Worm (Caenorhabditis elegans) whole organism, L1 larva: ENCODE results near the gene Y50E8A.22.

ENCODE experiments used
- C16A3.4 ChIP-seq: fragments of 150-350 bp; optimal IDR thresholded peaks from 2 replicates; lab custom pipeline; 2014; ENCODE audit warnings: missing biosample characterization, missing genetic modification characterization
- C34B4.2 ChIP-seq: sonication (generic microtip); optimal IDR thresholded peaks from 2 replicates; lab custom pipeline; 2017; ENCODE audit warnings: mild to moderate bottlenecking, missing genetic modification characterization, missing compliant biosample characterization
- F16B12.6 ChIP-seq: fragments of 150-350 bp; optimal IDR thresholded peaks from 2 replicates; lab custom pipeline; 2014; ENCODE audit warnings: missing biosample characterization, missing genetic modification characterization
- Y116A8C.19 ChIP-seq: sonication (generic microtip); optimal IDR thresholded peaks from 2 replicates; lab custom pipeline; 2016; ENCODE audit warnings: missing compliant biosample characterization, missing genetic modification characterization, borderline replicate concordance
- ama-1 ChIP-seq: fragments of 150-350 bp; optimal IDR thresholded peaks from 2 replicates; lab custom pipeline; 2014
- blmp-1 ChIP-seq: fragments of 150-350 bp; optimal IDR thresholded peaks from 2 replicates; lab custom pipeline; 2014; ENCODE audit warnings: missing biosample characterization, missing genetic modification characterization
- ceh-82 ChIP-seq, 3 experiments: fragments of 150-350 bp in 1 of 3; sonication (generic microtip) in 2 of 3; optimal IDR thresholded peaks; 2 replicates each; lab custom pipeline; 2014 to 2017; ENCODE audit warnings: missing biosample characterization in 3 of 3, missing genetic modification characterization in 3 of 3
- ces-1 ChIP-seq: fragments of 150-350 bp; optimal IDR thresholded peaks from 2 replicates; lab custom pipeline; 2014; ENCODE audit warnings: missing biosample characterization, missing genetic modification reagents, missing genetic modification characterization
- dpl-1 ChIP-seq, 3 experiments: fragments of 150-350 bp in 2 of 3; sonication (generic microtip) in 1 of 3; optimal IDR thresholded peaks; 2 replicates each; lab custom pipeline; 2014 to 2017; ENCODE audit warnings: missing biosample characterization in 3 of 3, missing genetic modification characterization in 3 of 3, missing genetic modification reagents in 3 of 3
- efl-1 ChIP-seq, 4 experiments: fragments of 150-350 bp; optimal IDR thresholded peaks in 3 of 4; peaks in 1 of 4; 1 replicate in 1 of 4; 2 replicates in 3 of 4; lab custom pipeline; 2014; ENCODE audit warnings: missing biosample characterization in 2 of 4, missing genetic modification characterization in 2 of 4, missing genetic modification reagents in 2 of 4
- egl-27 ChIP-seq, 2 experiments: fragments of 150-350 bp in 1 of 2; sonication (generic microtip); optimal IDR thresholded peaks; 3 replicates each; lab custom pipeline; 2017 to 2018; ENCODE audit warnings: missing biosample characterization in 2 of 2, missing genetic modification characterization in 2 of 2, missing genetic modification reagents in 2 of 2
- elt-3 ChIP-seq, 6 experiments: fragments of 150-350 bp in 1 of 6; sonication (generic microtip); optimal IDR thresholded peaks; 2 replicates each; lab custom pipeline; 2017 to 2018; ENCODE audit warnings: missing biosample characterization in 6 of 6, missing genetic modification characterization in 6 of 6, inconsistent platforms in 1 of 6
- ets-5 ChIP-seq: fragments of 200-800 bp; sonication (Bioruptor generic); IDR thresholded peaks from 2 replicates; pipeline ENCODE4 v1.3.6; 2022; ENCODE audit warnings: missing genetic modification characterization, missing compliant biosample characterization
- fkh-4 ChIP-seq: sonication (generic microtip); optimal IDR thresholded peaks from 2 replicates; lab custom pipeline; 2016; ENCODE audit warnings: missing compliant biosample characterization, missing genetic modification characterization, borderline replicate concordance
- fos-1 ChIP-seq: fragments of 150-350 bp; optimal IDR thresholded peaks from 2 replicates; lab custom pipeline; 2014; ENCODE audit warnings: missing biosample characterization, missing genetic modification characterization
- hlh-17 ChIP-seq: fragments of 200-800 bp; sonication (Bioruptor generic); optimal IDR thresholded peaks from 2 replicates; lab custom pipeline; 2018; ENCODE audit warnings: missing genetic modification characterization, mild to moderate bottlenecking, missing compliant biosample characterization, moderate library complexity, borderline replicate concordance
- hpl-2 ChIP-seq: fragments of 150-350 bp; optimal IDR thresholded peaks from 2 replicates; lab custom pipeline; 2014; ENCODE audit warnings: missing biosample characterization, missing genetic modification reagents, missing genetic modification characterization
- isw-1 ChIP-seq: fragments of 200-800 bp; sonication (Bioruptor generic); IDR thresholded peaks from 2 replicates; pipeline ENCODE4 v1.3.6; 2022; ENCODE audit warnings: missing genetic modification characterization, missing compliant biosample characterization
- lin-14 ChIP-seq: fragments of 200-800 bp; sonication (Bioruptor generic); optimal IDR thresholded peaks from 2 replicates; lab custom pipeline; 2018; ENCODE audit warnings: mild to moderate bottlenecking, missing genetic modification characterization, moderate library complexity, missing compliant biosample characterization
- lin-15B ChIP-seq: fragments of 150-350 bp; sonication (generic microtip); optimal IDR thresholded peaks from 3 replicates; lab custom pipeline; 2014; ENCODE audit warnings: missing biosample characterization, missing genetic modification characterization
- lin-35 ChIP-seq, 2 experiments: fragments of 150-350 bp; optimal IDR thresholded peaks; 2 replicates each; lab custom pipeline; 2014; ENCODE audit warnings: missing biosample characterization in 2 of 2, missing genetic modification characterization in 2 of 2, missing genetic modification reagents in 2 of 2
- lin-39 ChIP-seq: fragments of 150-350 bp; optimal IDR thresholded peaks from 2 replicates; lab custom pipeline; 2014; ENCODE audit warnings: missing biosample characterization, missing genetic modification reagents, missing genetic modification characterization
- lsy-2 ChIP-seq, 2 experiments: fragments of 150-350 bp; optimal IDR thresholded peaks; 2 replicates each; lab custom pipeline; 2014; ENCODE audit warnings: missing biosample characterization in 2 of 2, missing genetic modification characterization in 2 of 2
- mdl-1 ChIP-seq, 2 experiments: fragments of 150-350 bp; optimal IDR thresholded peaks; 2 replicates each; lab custom pipeline; 2014 to 2017; ENCODE audit warnings: missing biosample characterization in 2 of 2, missing genetic modification characterization in 2 of 2, inconsistent platforms in 1 of 2
- mep-1 ChIP-seq: fragments of 150-350 bp; optimal IDR thresholded peaks from 2 replicates; lab custom pipeline; 2014; ENCODE audit warnings: missing biosample characterization, missing genetic modification characterization
- nhr-11 ChIP-seq: fragments of 150-350 bp; optimal IDR thresholded peaks from 2 replicates; lab custom pipeline; 2014; ENCODE audit warnings: missing biosample characterization, missing genetic modification characterization
- nhr-19 ChIP-seq: fragments of 200-800 bp; sonication (Bioruptor generic); conservative IDR thresholded peaks from 2 replicates; pipeline ENCODE4 v1.3.6; 2022; ENCODE audit warnings: missing genetic modification characterization, missing compliant biosample characterization
- nhr-20 ChIP-seq: sonication (generic microtip); optimal IDR thresholded peaks from 2 replicates; lab custom pipeline; 2016; ENCODE audit warnings: mild to moderate bottlenecking, missing genetic modification characterization, missing compliant biosample characterization
- nhr-47 ChIP-seq: sonication (generic microtip); optimal IDR thresholded peaks from 2 replicates; lab custom pipeline; 2016; ENCODE audit warnings: mild to moderate bottlenecking, missing genetic modification characterization, moderate library complexity, missing compliant biosample characterization
- nhr-77 ChIP-seq: fragments of 150-350 bp; optimal IDR thresholded peaks from 2 replicates; lab custom pipeline; 2014; ENCODE audit warnings: missing biosample characterization, missing genetic modification characterization
- nhr-90 ChIP-seq: sonication (generic microtip); optimal IDR thresholded peaks from 2 replicates; lab custom pipeline; 2016; ENCODE audit warnings: mild to moderate bottlenecking, missing genetic modification characterization, missing compliant biosample characterization; ENCODE audit not compliant: poor library complexity
- rnt-1 ChIP-seq: sonication (generic microtip); optimal IDR thresholded peaks from 2 replicates; lab custom pipeline; 2016; ENCODE audit warnings: mild to moderate bottlenecking, missing genetic modification characterization, moderate library complexity, missing compliant biosample characterization
- skn-1 ChIP-seq: fragments of 150-350 bp; optimal IDR thresholded peaks from 2 replicates; lab custom pipeline; 2014; ENCODE audit warnings: missing biosample characterization, missing genetic modification characterization
- snu-23 ChIP-seq: sonication (generic microtip); optimal IDR thresholded peaks from 2 replicates; lab custom pipeline; 2016; ENCODE audit warnings: missing genetic modification characterization, missing compliant biosample characterization
- unc-130 ChIP-seq: fragments of 150-350 bp; optimal IDR thresholded peaks from 2 replicates; lab custom pipeline; 2017; ENCODE audit warnings: missing biosample characterization, missing genetic modification characterization, inconsistent platforms
- unc-30 ChIP-seq: sonication (generic microtip); optimal IDR thresholded peaks from 2 replicates; lab custom pipeline; 2017; ENCODE audit warnings: missing biosample characterization, missing genetic modification characterization
- unc-62 ChIP-seq: fragments of 150-350 bp; optimal IDR thresholded peaks from 2 replicates; lab custom pipeline; 2014; ENCODE audit warnings: missing biosample characterization, missing genetic modification reagents, missing genetic modification characterization
- unc-86 ChIP-seq: sonication (generic microtip); optimal IDR thresholded peaks from 2 replicates; lab custom pipeline; 2016; ENCODE audit warnings: missing genetic modification characterization, missing compliant biosample characterization
- vab-15 ChIP-seq: sonication (generic microtip); optimal IDR thresholded peaks from 2 replicates; lab custom pipeline; 2017; ENCODE audit warnings: missing genotype, mild to moderate bottlenecking, missing genetic modification characterization, missing compliant biosample characterization
- xbp-1 ChIP-seq: sonication (generic microtip); optimal IDR thresholded peaks from 2 replicates; lab custom pipeline; 2016; ENCODE audit warnings: missing genetic modification characterization, missing compliant biosample characterization
- zag-1 ChIP-seq: fragments of 150-350 bp; optimal IDR thresholded peaks from 2 replicates; lab custom pipeline; 2014; ENCODE audit warnings: missing biosample characterization, missing genetic modification characterization
- ztf-11 ChIP-seq, 2 experiments: sonication (generic microtip); optimal IDR thresholded peaks; 2 replicates each; lab custom pipeline; 2016 to 2017; ENCODE audit warnings: missing genetic modification characterization in 2 of 2, missing biosample characterization in 1 of 2, missing compliant biosample characterization in 1 of 2

Gene Y50E8A.22

ce11 chrV:14744824-14745223 lies 4.1 kb downstream of the Y50E8A.22 start:
- TF ChIP-seq mep-1 (tag; lab: Kevin White, UChicago) (no peak), Y116A8C.19 (tag; lab: Kevin White, UChicago) (no peak), snu-23 (GFP tag; lab: Kevin White, UChicago) (no peak), unc-30 (no peak), isw-1 (GFP tag; lab: Robert Waterston, UW) (no peak), ama-1 (lab: Kevin White, UChicago) (no peak), mdl-1 (tag; optimal IDR thresholded peaks at IDR 0.05; lab: Kevin White, UChicago) (no peak), unc-62 (no peak), ets-5 (GFP tag; lab: Robert Waterston, UW) (no peak), egl-27 (tag; optimal IDR thresholded peaks at IDR 0.05; lab: Kevin White, UChicago) (no peak), nhr-90 (tag; lab: Kevin White, UChicago) (no peak), ces-1 (GFP tag; lab: Kevin White, UChicago) (no peak), fos-1 (tag; lab: Kevin White, UChicago) (no peak), hlh-17 (GFP tag; lab: Kevin White, UChicago) (no peak), nhr-11 (tag; lab: Kevin White, UChicago) (no peak), lin-35 (GFP tag; optimal IDR thresholded peaks at IDR 0.05; lab: Kevin White, UChicago) (no peak), lsy-2 (tag; optimal IDR thresholded peaks at IDR 0.05; lab: Kevin White, UChicago) (no peak), lin-39 (tag; lab: Kevin White, UChicago) (no peak), zag-1 (tag; lab: Kevin White, UChicago) (no peak)
- TF ChIP-seq, all 84 proteins: peak for 0

- no peak for TF ChIP-seq nhr-77
- no peak for TF ChIP-seq fkh-4 (tag; lab: Kevin White, UChicago)
- TF ChIP-seq nhr-90 (tag; lab: Kevin White, UChicago), result no peak
- no peak for TF ChIP-seq lin-15B (tag; lab: Kevin White, UChicago)
- no peak for TF ChIP-seq isw-1 (GFP tag; lab: Robert Waterston, UW)
- no peak for TF ChIP-seq unc-86
- TF ChIP-seq, all 84 proteins: peak for 0
Observed at ce11 chrV:14741233-14741632, 7.7 kb downstream of the Y50E8A.22 start, which contains the start of gene Y50E8A.6. Gene Y50E8A.6 (minus strand): TSS chrV:14741333.

- TF ChIP-seq lin-39 (tag; lab: Kevin White, UChicago) (no peak), lin-14 (no peak)
Observed at ce11 chrV:14736851-14737250, 12.0 kb downstream of the Y50E8A.22 start, which contains the start of gene Y50E8A.5. Gene Y50E8A.5 (minus strand): TSS chrV:14736951.

ce11 chrV:14734187-14734765 lies 14.6 kb downstream of the Y50E8A.22 start, which contains the start of gene unc-61:
Gene unc-61 (minus strand): TSS chrV:14734237.
- TF ChIP-seq nhr-77, result no peak
- TF ChIP-seq ceh-82 (tag; optimal IDR thresholded peaks at IDR 0.05; lab: Kevin White, UChicago), result peak in 1 of 3 experiments; percentile 49
- peak; percentile 61 for TF ChIP-seq skn-1
- TF ChIP-seq lin-35 (GFP tag; optimal IDR thresholded peaks at IDR 0.05; lab: Kevin White, UChicago), result peak; percentile 84 to 93
- TF ChIP-seq nhr-90 (tag; lab: Kevin White, UChicago), result no peak
- TF ChIP-seq lsy-2 (tag; optimal IDR thresholded peaks at IDR 0.05; lab: Kevin White, UChicago), result peak in 1 of 2 experiments; percentile 63
- TF ChIP-seq C16A3.4 (tag; lab: Kevin White, UChicago), result peak; percentile 26
- no peak for TF ChIP-seq ets-5 (GFP tag; lab: Robert Waterston, UW)
- peak; percentile 5 for TF ChIP-seq blmp-1 (tag; lab: Kevin White, UChicago)
- peak; percentile 83 to 91 (median 87) for TF ChIP-seq dpl-1 (GFP tag; optimal IDR thresholded peaks at IDR 0.05; lab: Kevin White, UChicago)
- TF ChIP-seq C34B4.2 (tag; lab: Kevin White, UChicago), result no peak
- TF ChIP-seq nhr-19, result peak; percentile 24; the same call in 1 of the 2 replicates
- peak; percentile 15 for TF ChIP-seq mep-1 (tag; lab: Kevin White, UChicago)
- peak; percentile 46 for TF ChIP-seq lin-14
- TF ChIP-seq Y116A8C.19 (tag; lab: Kevin White, UChicago), result no peak
- peak; percentile 31 for TF ChIP-seq xbp-1 (tag; lab: Kevin White, UChicago)
- no peak for TF ChIP-seq ztf-11 (tag; optimal IDR thresholded peaks at IDR 0.05; lab: Kevin White, UChicago)
- peak; percentile 28 for TF ChIP-seq rnt-1 (tag; lab: Kevin White, UChicago)
- peak; percentile 91 to 96 for TF ChIP-seq efl-1 (optimal IDR thresholded peaks at IDR 0.05; lab: Kevin White, UChicago)
- peak; percentile 89 to 99 for TF ChIP-seq efl-1 (GFP tag; optimal IDR thresholded peaks at IDR 0.05 in 1 of 2; lab: Kevin White, UChicago)
- TF ChIP-seq lin-15B (tag; lab: Kevin White, UChicago), result peak; percentile 45
- TF ChIP-seq unc-130 (tag; lab: Kevin White, UChicago), result peak; percentile 25
- peak; percentile 35 for TF ChIP-seq F16B12.6
- TF ChIP-seq isw-1 (GFP tag; lab: Robert Waterston, UW), result 0 out of 2 replicates have a peak, but pooled peaks have one; percentile 7
- peak in 1 of 6 experiments; percentile 9 for TF ChIP-seq elt-3 (tag; optimal IDR thresholded peaks at IDR 0.05; lab: Kevin White, UChicago)
- no peak for TF ChIP-seq vab-15 (tag; lab: Kevin White, UChicago)
- TF ChIP-seq snu-23 (GFP tag; lab: Kevin White, UChicago), result peak; percentile 38
- TF ChIP-seq nhr-47, result no peak
- no peak for TF ChIP-seq hpl-2
- peak; percentile 21 for TF ChIP-seq nhr-20 (tag; lab: Kevin White, UChicago)
